Worm (Caenorhabditis elegans) whole organism, late embryonic: ENCODE results near the gene C27D9.1.

Experiments used
- ceh-14 ChIP-seq: sonication (generic microtip); optimal IDR thresholded peaks from 2 replicates; lab custom pipeline; 2016; ENCODE audit warnings: missing genotype, missing genetic modification characterization, missing compliant biosample characterization
- ceh-19 ChIP-seq: fragments of 200-800 bp; sonication (Bioruptor generic); optimal IDR thresholded peaks from 2 replicates; lab custom pipeline; 2018; ENCODE audit warnings: mild to moderate bottlenecking, missing genetic modification characterization, missing compliant biosample characterization
- lim-6 ChIP-seq: sonication (generic microtip); optimal IDR thresholded peaks from 2 replicates; lab custom pipeline; 2016; ENCODE audit warnings: missing genetic modification characterization, missing compliant biosample characterization
- nhr-11 ChIP-seq: fragments of 150-350 bp; optimal IDR thresholded peaks from 2 replicates; lab custom pipeline; 2014; ENCODE audit warnings: missing biosample characterization, missing genetic modification characterization
- pqm-1 ChIP-seq: sonication (generic microtip); optimal IDR thresholded peaks from 2 replicates; lab custom pipeline; 2016; ENCODE audit warnings: missing genetic modification characterization, missing compliant biosample characterization
- sdc-2 ChIP-seq: sonication (generic microtip); optimal IDR thresholded peaks from 2 replicates; lab custom pipeline; 2016; ENCODE audit warnings: missing genotype, missing genetic modification characterization, missing compliant biosample characterization
- sox-4 ChIP-seq: sonication (generic microtip); optimal IDR thresholded peaks from 2 replicates; lab custom pipeline; 2017; ENCODE audit warnings: mild to moderate bottlenecking, missing genetic modification characterization, inconsistent platforms, missing compliant biosample characterization

- TF ChIP-seq sdc-2 (tag; lab: Kevin White, UChicago) (no peak), ceh-14 (tag; lab: Kevin White, UChicago) (no peak), lim-6 (tag; lab: Kevin White, UChicago) (no peak), pqm-1 (tag; lab: Kevin White, UChicago) (no peak), nhr-11 (no peak), sox-4 (tag; lab: Kevin White, UChicago) (no peak), ceh-19 (no peak)
Observed at ce11 chrII:4771282-4771681, 18.1 kb downstream of the C27D9.1 start, which contains the start of gene F26G1.5.
